Worm (Caenorhabditis elegans) whole organism, L1 larva: Measurements from ENCODE around the gene srw-26.
A peak's percentile ranks its signal among the peaks of the same experiment; 100 is the strongest.

Source experiments
- Y116A8C.19 ChIP-seq: sonication (generic microtip); optimal IDR thresholded peaks from 2 replicates; lab custom pipeline; 2016; ENCODE audit warnings: missing compliant biosample characterization, missing genetic modification characterization, borderline replicate concordance
- alr-1 ChIP-seq: fragments of 200-800 bp; sonication (Bioruptor generic); optimal IDR thresholded peaks from 2 replicates; lab custom pipeline; 2018; ENCODE audit warnings: borderline replicate concordance, mild to moderate bottlenecking, missing genetic modification characterization, missing compliant biosample characterization
- aly-2 ChIP-seq: fragments of 150-350 bp; optimal IDR thresholded peaks from 2 replicates; lab custom pipeline; 2014; ENCODE audit warnings: missing biosample characterization, missing genetic modification characterization
- ceh-63 ChIP-seq: fragments of 200-800 bp; sonication (Bioruptor generic); optimal IDR thresholded peaks from 2 replicates; lab custom pipeline; 2018; ENCODE audit warnings: mild to moderate bottlenecking, missing genetic modification characterization, missing compliant biosample characterization
- ceh-8 ChIP-seq: fragments of 200-800 bp; sonication (Bioruptor generic); optimal IDR thresholded peaks from 2 replicates; lab custom pipeline; 2018; ENCODE audit warnings: mild to moderate bottlenecking, missing genetic modification characterization, moderate library complexity, missing compliant biosample characterization
- ceh-82 ChIP-seq, 3 experiments: fragments of 150-350 bp in 1 of 3; sonication (generic microtip) in 2 of 3; optimal IDR thresholded peaks; 2 replicates each; lab custom pipeline; 2014 to 2017; ENCODE audit warnings: missing biosample characterization in 3 of 3, missing genetic modification characterization in 3 of 3
- ceh-88 ChIP-seq: fragments of 200-800 bp; sonication (Bioruptor generic); IDR thresholded peaks from 2 replicates; pipeline ENCODE4 v1.3.6; 2022; ENCODE audit warnings: missing genetic modification characterization, missing compliant biosample characterization
- ceh-90 ChIP-seq: sonication (generic microtip); optimal IDR thresholded peaks from 2 replicates; lab custom pipeline; 2016; ENCODE audit warnings: missing genetic modification characterization, missing compliant biosample characterization
- ces-1 ChIP-seq: fragments of 150-350 bp; optimal IDR thresholded peaks from 2 replicates; lab custom pipeline; 2014; ENCODE audit warnings: missing biosample characterization, missing genetic modification reagents, missing genetic modification characterization
- efl-1 ChIP-seq, 4 experiments: fragments of 150-350 bp; optimal IDR thresholded peaks in 3 of 4; peaks in 1 of 4; 1 replicate in 1 of 4; 2 replicates in 3 of 4; lab custom pipeline; 2014; ENCODE audit warnings: missing biosample characterization in 2 of 4, missing genetic modification characterization in 2 of 4, missing genetic modification reagents in 2 of 4
- efl-3 ChIP-seq: fragments of 200-800 bp; sonication (Bioruptor generic); optimal IDR thresholded peaks from 2 replicates; lab custom pipeline; 2018; ENCODE audit warnings: mild to moderate bottlenecking, missing genetic modification characterization, missing compliant biosample characterization
- egl-27 ChIP-seq, 2 experiments: fragments of 150-350 bp in 1 of 2; sonication (generic microtip); optimal IDR thresholded peaks; 3 replicates each; lab custom pipeline; 2017 to 2018; ENCODE audit warnings: missing biosample characterization in 2 of 2, missing genetic modification characterization in 2 of 2, missing genetic modification reagents in 2 of 2
- elt-2 ChIP-seq: sonication (generic microtip); optimal IDR thresholded peaks from 2 replicates; lab custom pipeline; 2016; ENCODE audit warnings: missing genetic modification characterization, mild to moderate bottlenecking, inconsistent platforms, missing compliant biosample characterization, missing genetic modification reagents
- fkh-10 ChIP-seq: sonication (generic microtip); optimal IDR thresholded peaks from 2 replicates; lab custom pipeline; 2017; ENCODE audit warnings: missing biosample characterization, missing genetic modification reagents, missing genetic modification characterization
- fos-1 ChIP-seq: fragments of 150-350 bp; optimal IDR thresholded peaks from 2 replicates; lab custom pipeline; 2014; ENCODE audit warnings: missing biosample characterization, missing genetic modification characterization
- hlh-17 ChIP-seq: fragments of 200-800 bp; sonication (Bioruptor generic); optimal IDR thresholded peaks from 2 replicates; lab custom pipeline; 2018; ENCODE audit warnings: missing genetic modification characterization, mild to moderate bottlenecking, missing compliant biosample characterization, moderate library complexity, borderline replicate concordance
- irx-1 ChIP-seq: sonication (generic microtip); optimal IDR thresholded peaks from 2 replicates; lab custom pipeline; 2016; ENCODE audit warnings: missing genetic modification characterization, missing compliant biosample characterization
- lin-13 ChIP-seq: fragments of 150-350 bp; optimal IDR thresholded peaks from 2 replicates; lab custom pipeline; 2014; ENCODE audit warnings: missing biosample characterization, missing genetic modification reagents, missing genetic modification characterization
- lin-15B ChIP-seq: fragments of 150-350 bp; sonication (generic microtip); optimal IDR thresholded peaks from 3 replicates; lab custom pipeline; 2014; ENCODE audit warnings: missing biosample characterization, missing genetic modification characterization
- mef-2 ChIP-seq: fragments of 150-350 bp; optimal IDR thresholded peaks from 2 replicates; lab custom pipeline; 2014; ENCODE audit warnings: missing biosample characterization, missing genetic modification characterization
- nhr-12 ChIP-seq: sonication (generic microtip); optimal IDR thresholded peaks from 2 replicates; lab custom pipeline; 2017; ENCODE audit warnings: missing biosample characterization, missing genetic modification characterization
- nhr-237 ChIP-seq: fragments of 150-350 bp; optimal IDR thresholded peaks from 2 replicates; lab custom pipeline; 2014; ENCODE audit warnings: missing biosample characterization, missing genetic modification characterization
- nhr-71 ChIP-seq: sonication (generic microtip); optimal IDR thresholded peaks from 2 replicates; lab custom pipeline; 2016; ENCODE audit warnings: mild to moderate bottlenecking, missing genetic modification characterization, moderate library complexity, missing compliant biosample characterization
- nhr-84 ChIP-seq: sonication (generic microtip); optimal IDR thresholded peaks from 2 replicates; lab custom pipeline; 2017; ENCODE audit warnings: missing biosample characterization, missing genetic modification characterization
- pag-3 ChIP-seq: sonication (generic microtip); optimal IDR thresholded peaks from 2 replicates; lab custom pipeline; 2017; ENCODE audit warnings: missing genetic modification characterization, mild to moderate bottlenecking, missing compliant biosample characterization, antibody characterized with exemption, borderline replicate concordance; ENCODE audit not compliant: insufficient read depth
- pax-3 ChIP-seq: fragments of 200-800 bp; sonication (Bioruptor generic); optimal IDR thresholded peaks from 2 replicates; lab custom pipeline; 2018; ENCODE audit warnings: mild to moderate bottlenecking, missing genetic modification characterization, moderate library complexity, missing compliant biosample characterization
- skn-1 ChIP-seq: fragments of 150-350 bp; optimal IDR thresholded peaks from 2 replicates; lab custom pipeline; 2014; ENCODE audit warnings: missing biosample characterization, missing genetic modification characterization
- snu-23 ChIP-seq: sonication (generic microtip); optimal IDR thresholded peaks from 2 replicates; lab custom pipeline; 2016; ENCODE audit warnings: missing genetic modification characterization, missing compliant biosample characterization
- sox-4 ChIP-seq: sonication (generic microtip); optimal IDR thresholded peaks from 2 replicates; lab custom pipeline; 2016; ENCODE audit warnings: missing genetic modification characterization, missing compliant biosample characterization
- swsn-7 ChIP-seq: sonication (generic microtip); optimal IDR thresholded peaks from 2 replicates; lab custom pipeline; 2016; ENCODE audit warnings: missing genetic modification characterization, missing compliant biosample characterization
- tbx-2 ChIP-seq: sonication (generic microtip); optimal IDR thresholded peaks from 2 replicates; lab custom pipeline; 2016; ENCODE audit warnings: missing genetic modification characterization, missing compliant biosample characterization
- unc-62 ChIP-seq: fragments of 150-350 bp; optimal IDR thresholded peaks from 2 replicates; lab custom pipeline; 2014; ENCODE audit warnings: missing biosample characterization, missing genetic modification reagents, missing genetic modification characterization
- unc-98 ChIP-seq: fragments of 200-800 bp; sonication (Bioruptor generic); IDR thresholded peaks from 2 replicates; pipeline ENCODE4 v1.3.6; 2022; ENCODE audit warnings: missing genetic modification characterization, missing compliant biosample characterization
- ztf-4 ChIP-seq: fragments of 150-350 bp; optimal IDR thresholded peaks from 2 replicates; lab custom pipeline; 2014; ENCODE audit warnings: missing biosample characterization, missing genetic modification characterization

The srw-26 gene

DNA sequence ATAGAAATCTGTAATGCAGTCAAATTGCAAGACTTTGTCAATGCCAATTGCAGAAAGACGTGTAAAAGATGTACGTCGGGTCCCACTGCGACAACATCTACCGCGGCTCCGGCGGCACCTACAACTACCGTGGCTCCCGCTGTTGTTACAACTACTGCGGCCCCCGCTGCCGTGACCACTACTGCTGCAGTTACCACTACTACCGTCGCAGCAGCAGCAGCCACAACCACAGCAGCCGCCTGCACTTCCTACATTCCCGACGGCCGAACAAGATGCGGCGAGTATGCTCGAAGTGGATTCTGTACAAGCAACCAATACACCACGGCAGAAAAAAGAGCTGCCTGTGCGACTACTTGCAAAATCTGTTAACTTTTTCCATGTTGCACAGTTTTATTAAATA, 17.5 kb downstream of the srw-26 start:
- TF ChIP-seq ceh-88 (GFP tag; lab: Robert Waterston, UW) (no peak), alr-1 (tag; lab: Kevin White, UChicago) (no peak), skn-1 (tag; lab: Kevin White, UChicago) (no peak), nhr-84 (tag; lab: Kevin White, UChicago) (no peak), egl-27 (tag; optimal IDR thresholded peaks at IDR 0.05; lab: Kevin White, UChicago) (no peak), fos-1 (tag; lab: Kevin White, UChicago) (no peak), ztf-4 (tag; lab: Kevin White, UChicago) (no peak), ceh-90 (tag; lab: Kevin White, UChicago) (no peak)
- TF ChIP-seq, all 84 proteins: peak for 0

DNA sequence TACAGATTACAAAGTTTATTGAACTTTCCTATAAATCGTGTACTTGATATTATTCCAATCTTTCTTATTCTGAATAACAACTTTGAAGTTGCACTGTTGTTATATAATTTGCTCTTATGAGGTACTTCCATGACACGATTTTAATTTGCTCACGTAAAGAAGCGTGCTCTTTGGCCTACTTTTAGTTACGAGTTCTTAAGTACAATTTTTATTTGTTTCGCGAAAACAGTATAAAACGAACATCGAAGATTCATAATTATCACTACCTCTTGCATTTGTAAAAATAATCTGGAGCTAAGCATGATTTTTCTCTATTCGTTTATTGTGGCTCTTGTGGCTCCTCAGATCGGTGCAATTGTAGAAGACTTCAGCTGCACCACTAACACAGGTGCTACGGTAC, 18.6 kb downstream of the srw-26 start, which contains the start of gene F35E8.7:
TSS of gene F35E8.7 (plus strand) at position 301 of the 400 bp plus-strand sequence.
- no peak for TF ChIP-seq unc-62
- no peak for TF ChIP-seq sox-4
- TF ChIP-seq mef-2: no peak
- no peak for TF ChIP-seq ztf-4 (tag; lab: Kevin White, UChicago)
- TF ChIP-seq ceh-82 (tag; optimal IDR thresholded peaks at IDR 0.05; lab: Kevin White, UChicago): no peak
- no peak for TF ChIP-seq Y116A8C.19 (tag; lab: Kevin White, UChicago)
- TF ChIP-seq egl-27 (tag; optimal IDR thresholded peaks at IDR 0.05; lab: Kevin White, UChicago): no peak
- no peak for TF ChIP-seq swsn-7 (tag; lab: Kevin White, UChicago)
- no peak for TF ChIP-seq snu-23 (GFP tag; lab: Kevin White, UChicago)
- no peak for TF ChIP-seq tbx-2 (tag; lab: Kevin White, UChicago)
- TF ChIP-seq pax-3 (tag; lab: Kevin White, UChicago): no peak
- TF ChIP-seq efl-1 (optimal IDR thresholded peaks at IDR 0.05; lab: Kevin White, UChicago): no peak
- no peak for TF ChIP-seq efl-1 (GFP tag; optimal IDR thresholded peaks at IDR 0.05 in 1 of 2; lab: Kevin White, UChicago)

DNA sequence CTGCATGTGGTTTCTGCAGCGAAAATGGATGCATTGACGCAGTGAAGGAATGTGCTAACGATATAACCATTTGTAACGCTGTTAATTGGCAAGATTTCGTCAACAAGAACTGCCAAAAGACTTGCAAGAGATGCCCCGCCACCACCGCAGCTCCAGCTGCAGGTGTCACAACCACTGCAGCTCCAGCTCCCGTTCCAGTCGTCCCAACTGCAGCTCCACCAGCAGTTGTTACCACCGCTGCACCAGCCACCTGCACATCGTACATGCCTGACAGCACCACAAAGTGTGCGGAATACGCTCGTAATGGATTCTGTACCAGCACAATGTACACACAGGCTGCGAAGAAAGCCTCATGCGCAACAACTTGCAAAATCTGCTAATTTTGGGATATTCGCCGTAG, 19.6 kb downstream of the srw-26 start:
- TF ChIP-seq efl-3 (GFP tag; lab: Kevin White, UChicago) (no peak), unc-62 (no peak), ceh-88 (GFP tag; lab: Robert Waterston, UW) (no peak), ceh-90 (tag; lab: Kevin White, UChicago) (no peak), nhr-84 (tag; lab: Kevin White, UChicago) (no peak), pag-3 (tag; lab: Kevin White, UChicago) (no peak)

DNA sequence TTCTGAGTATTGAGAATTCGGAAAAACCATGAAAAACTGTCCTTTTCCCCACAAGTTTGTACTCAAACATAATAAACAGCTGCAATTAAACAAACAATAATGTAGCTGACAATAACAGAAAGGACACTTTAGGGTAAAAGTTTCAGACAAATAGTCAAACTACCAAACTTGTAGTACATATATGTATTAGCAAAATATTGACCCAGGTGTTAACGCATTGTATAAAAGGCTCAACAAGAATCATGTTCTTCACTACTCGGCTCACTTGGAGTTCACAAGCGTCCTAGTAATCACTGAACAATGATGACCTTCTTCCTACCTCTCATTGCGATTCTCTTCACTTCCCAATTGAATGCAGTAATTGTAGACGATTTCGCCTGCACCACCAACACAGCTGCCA, 20.4 kb downstream of the srw-26 start, which contains the start of gene F35E8.6:
TSS of gene F35E8.6 (plus strand) at position 301 of the 400 bp plus-strand sequence.
- no peak for TF ChIP-seq Y116A8C.19 (tag; lab: Kevin White, UChicago)
- no peak for TF ChIP-seq skn-1 (tag; lab: Kevin White, UChicago)
- TF ChIP-seq snu-23 (GFP tag; lab: Kevin White, UChicago): no peak
- no peak for TF ChIP-seq irx-1 (tag; lab: Kevin White, UChicago)
- TF ChIP-seq efl-1 (optimal IDR thresholded peaks at IDR 0.05; lab: Kevin White, UChicago): no peak
- TF ChIP-seq efl-1 (GFP tag; optimal IDR thresholded peaks at IDR 0.05 in 1 of 2; lab: Kevin White, UChicago): no peak

DNA sequence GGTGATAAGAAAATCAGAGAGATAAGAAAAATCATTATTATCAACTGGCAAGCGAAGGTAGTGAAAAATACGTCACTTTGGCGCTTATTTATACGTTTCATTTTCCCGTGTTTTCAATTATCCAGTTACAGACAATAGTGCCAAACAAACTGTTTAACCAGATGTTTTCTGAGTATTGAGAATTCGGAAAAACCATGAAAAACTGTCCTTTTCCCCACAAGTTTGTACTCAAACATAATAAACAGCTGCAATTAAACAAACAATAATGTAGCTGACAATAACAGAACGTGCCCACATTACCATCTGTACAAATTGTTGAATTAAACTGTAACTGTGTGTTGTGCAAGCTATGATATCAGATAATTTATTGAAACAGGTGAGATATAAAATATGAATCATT, 26.8 kb downstream of the srw-26 start, which contains the start of the genes F35E8.1 and F35E8.2:
TSS of gene F35E8.1 (minus strand) at position 101 of the 400 bp plus-strand sequence.
TSS of gene F35E8.2 (plus strand) at position 132 of the 400 bp plus-strand sequence.
- TF ChIP-seq elt-2 (tag; lab: Kevin White, UChicago): peak; percentile 4

DNA sequence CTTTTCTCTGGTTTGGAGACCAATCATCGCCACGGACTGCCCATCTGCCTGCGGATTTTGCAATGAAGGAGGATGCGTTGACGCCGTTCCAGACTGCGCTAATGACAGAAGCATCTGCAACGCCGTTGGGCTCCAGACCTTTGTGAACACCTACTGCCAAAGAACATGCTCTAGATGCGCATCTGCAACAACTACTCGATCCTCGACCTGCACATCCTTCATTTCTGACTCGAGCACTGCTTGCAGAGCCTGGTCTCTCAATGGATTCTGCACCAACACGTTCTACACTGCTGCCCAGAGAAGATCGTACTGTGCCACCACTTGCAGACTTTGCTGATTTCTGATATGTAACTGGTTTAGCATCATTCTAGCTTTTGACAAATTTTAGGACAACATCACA, 31.7 kb downstream of the srw-26 start:
- TF ChIP-seq efl-1 (optimal IDR thresholded peaks at IDR 0.05; lab: Kevin White, UChicago) (no peak), efl-1 (GFP tag; optimal IDR thresholded peaks at IDR 0.05 in 1 of 2; lab: Kevin White, UChicago) (peak in 1 of 2 experiments; percentile 90), ceh-63 (no peak), nhr-71 (tag; lab: Kevin White, UChicago) (no peak)
- TF ChIP-seq, all 84 proteins: peak for 1

DNA sequence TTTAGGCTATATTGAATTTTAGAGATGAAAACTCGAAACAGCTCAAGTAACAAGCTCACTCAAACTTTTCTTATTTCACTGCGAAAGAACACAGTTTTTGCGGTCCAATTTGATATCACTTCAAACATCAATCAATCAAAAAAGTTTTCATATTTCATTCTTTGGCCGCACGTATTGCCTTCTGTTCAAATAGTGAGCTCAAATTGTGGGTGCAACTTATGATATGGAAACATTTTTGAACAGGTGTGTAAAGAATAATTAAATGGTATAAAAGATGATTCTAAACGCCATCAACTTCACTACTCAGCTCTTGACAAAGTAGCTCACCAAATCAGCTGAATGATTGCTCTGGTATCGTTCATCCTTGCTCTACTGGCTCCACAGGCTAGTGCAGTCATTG, 32.6 kb downstream of the srw-26 start, which contains the start of gene T06C12.14:
TSS of gene T06C12.14 (plus strand) at position 301 of the 400 bp plus-strand sequence.
- TF ChIP-seq ceh-82 (tag; optimal IDR thresholded peaks at IDR 0.05; lab: Kevin White, UChicago) (no peak), unc-98 (GFP tag; lab: Robert Waterston, UW) (no peak), nhr-237 (no peak), mef-2 (no peak), egl-27 (tag; optimal IDR thresholded peaks at IDR 0.05; lab: Kevin White, UChicago) (no peak), swsn-7 (tag; lab: Kevin White, UChicago) (no peak), lin-13 (GFP tag; lab: Kevin White, UChicago) (no peak), Y116A8C.19 (tag; lab: Kevin White, UChicago) (no peak), aly-2 (tag; lab: Kevin White, UChicago) (no peak), ceh-8 (no peak), lin-15B (tag; lab: Kevin White, UChicago) (no peak), nhr-71 (tag; lab: Kevin White, UChicago) (no peak), efl-3 (GFP tag; lab: Kevin White, UChicago) (no peak), nhr-12 (tag; lab: Kevin White, UChicago) (no peak), fkh-10 (no peak), ces-1 (GFP tag; lab: Kevin White, UChicago) (no peak), nhr-84 (tag; lab: Kevin White, UChicago) (no peak), hlh-17 (GFP tag; lab: Kevin White, UChicago) (no peak)
